Worm (Caenorhabditis elegans) whole organism, mixed stage, embryonic: Measurements from ENCODE around the gene F09F9.2.

Source experiments
- M03D4.4 ChIP-seq: sonication (generic microtip); optimal IDR thresholded peaks from 2 replicates; lab custom pipeline; 2017; ENCODE audit warnings: mild to moderate bottlenecking, missing genetic modification characterization, missing compliant biosample characterization
- bed-3 ChIP-seq: fragments of 200-800 bp; sonication (Bioruptor generic); optimal IDR thresholded peaks from 3 replicates; lab custom pipeline; 2018; ENCODE audit warnings: mild to moderate bottlenecking, missing genetic modification characterization, moderate library complexity, missing compliant biosample characterization
- ceh-39 ChIP-seq: fragments of 150-350 bp; optimal IDR thresholded peaks from 2 replicates; lab custom pipeline; 2014; ENCODE audit warnings: missing biosample characterization, missing genetic modification characterization
- ceh-43 ChIP-seq: fragments of 200-800 bp; sonication (Bioruptor generic); optimal IDR thresholded peaks from 2 replicates; lab custom pipeline; 2018; ENCODE audit warnings: mild to moderate bottlenecking, missing genetic modification characterization, moderate library complexity, missing compliant biosample characterization
- ceh-83 ChIP-seq: fragments of 200-800 bp; sonication (Bioruptor generic); optimal IDR thresholded peaks from 2 replicates; lab custom pipeline; 2018; ENCODE audit warnings: mild to moderate bottlenecking, missing genetic modification characterization, missing compliant biosample characterization
- ces-1 ChIP-seq: fragments of 150-350 bp; optimal IDR thresholded peaks from 2 replicates; lab custom pipeline; 2014; ENCODE audit warnings: missing biosample characterization, missing genetic modification reagents, missing genetic modification characterization
- cnd-1 ChIP-seq: fragments of 200-800 bp; sonication (Bioruptor generic); optimal IDR thresholded peaks from 2 replicates; lab custom pipeline; 2018; ENCODE audit warnings: mild to moderate bottlenecking, missing genetic modification characterization, missing compliant biosample characterization
- elt-3 ChIP-seq: fragments of 150-350 bp; optimal IDR thresholded peaks from 2 replicates; lab custom pipeline; 2014; ENCODE audit warnings: missing biosample characterization, missing genetic modification characterization
- flh-1 ChIP-seq: fragments of 200-800 bp; sonication (Bioruptor generic); optimal IDR thresholded peaks from 2 replicates; lab custom pipeline; 2018; ENCODE audit warnings: mild to moderate bottlenecking, missing genetic modification characterization, moderate library complexity, missing compliant biosample characterization
- ham-2 ChIP-seq: fragments of 200-800 bp; sonication (Bioruptor generic); optimal IDR thresholded peaks from 2 replicates; lab custom pipeline; 2018; ENCODE audit warnings: mild to moderate bottlenecking, missing genetic modification characterization, missing compliant biosample characterization
- hlh-1 ChIP-seq: fragments of 150-350 bp; optimal IDR thresholded peaks from 2 replicates; lab custom pipeline; 2014; ENCODE audit warnings: missing biosample characterization, missing genetic modification reagents, missing genetic modification characterization
- lin-13 ChIP-seq: fragments of 150-350 bp; optimal IDR thresholded peaks from 2 replicates; lab custom pipeline; 2014; ENCODE audit warnings: missing biosample characterization, missing genetic modification characterization
- lin-32 ChIP-seq: fragments of 200-800 bp; sonication (Bioruptor generic); optimal IDR thresholded peaks from 2 replicates; lab custom pipeline; 2018; ENCODE audit warnings: mild to moderate bottlenecking, missing genetic modification characterization, missing compliant biosample characterization
- lsy-2 ChIP-seq: fragments of 150-350 bp; optimal IDR thresholded peaks from 2 replicates; lab custom pipeline; 2014; ENCODE audit warnings: missing biosample characterization, missing genetic modification characterization
- mab-5 ChIP-seq: fragments of 150-350 bp; optimal IDR thresholded peaks from 2 replicates; lab custom pipeline; 2014; ENCODE audit warnings: missing biosample characterization, missing genetic modification characterization
- nhr-12 ChIP-seq: fragments of 150-350 bp; optimal IDR thresholded peaks from 2 replicates; lab custom pipeline; 2014; ENCODE audit warnings: missing biosample characterization, missing genetic modification characterization
- nhr-2 ChIP-seq: fragments of 150-350 bp; optimal IDR thresholded peaks from 2 replicates; lab custom pipeline; 2014; ENCODE audit warnings: missing biosample characterization, missing genetic modification characterization
- nhr-237 ChIP-seq: fragments of 150-350 bp; optimal IDR thresholded peaks from 2 replicates; lab custom pipeline; 2014; ENCODE audit warnings: missing biosample characterization, missing genetic modification characterization
- nhr-28 ChIP-seq: fragments of 150-350 bp; optimal IDR thresholded peaks from 2 replicates; lab custom pipeline; 2014; ENCODE audit warnings: missing biosample characterization, missing genetic modification characterization
- pha-4 ChIP-seq: fragments of 150-350 bp; optimal IDR thresholded peaks from 2 replicates; lab custom pipeline; 2018; ENCODE audit warnings: missing biosample characterization, missing genetic modification reagents, missing genetic modification characterization
- sem-2 ChIP-seq: fragments of 200-800 bp; sonication (Bioruptor generic); optimal IDR thresholded peaks from 2 replicates; lab custom pipeline; 2018; ENCODE audit warnings: mild to moderate bottlenecking, missing genetic modification characterization, missing compliant biosample characterization
- snpc-4 ChIP-seq: fragments of 150-350 bp; optimal IDR thresholded peaks from 2 replicates; lab custom pipeline; 2014; ENCODE audit warnings: missing biosample characterization, missing genetic modification characterization
- sptf-1 ChIP-seq: sonication (generic microtip); optimal IDR thresholded peaks from 2 replicates; lab custom pipeline; 2017; ENCODE audit warnings: mild to moderate bottlenecking, missing genetic modification characterization, moderate library complexity, missing compliant biosample characterization
- tbx-8 ChIP-seq: fragments of 200-800 bp; sonication (Bioruptor generic); optimal IDR thresholded peaks from 2 replicates; lab custom pipeline; 2018; ENCODE audit warnings: mild to moderate bottlenecking, missing genetic modification characterization, moderate library complexity, missing compliant biosample characterization
- unc-120 ChIP-seq: sonication (generic microtip); optimal IDR thresholded peaks from 2 replicates; lab custom pipeline; 2017; ENCODE audit warnings: missing genetic modification characterization, missing compliant biosample characterization; ENCODE audit not compliant: poor library complexity, severe bottlenecking
- unc-39 ChIP-seq: fragments of 150-350 bp; optimal IDR thresholded peaks from 2 replicates; lab custom pipeline; 2014; ENCODE audit warnings: missing biosample characterization, missing genetic modification characterization
- unc-62 ChIP-seq: fragments of 150-350 bp; optimal IDR thresholded peaks from 2 replicates; lab custom pipeline; 2014; ENCODE audit warnings: missing biosample characterization, missing genetic modification reagents, missing genetic modification characterization
- zip-8 ChIP-seq: fragments of 150-350 bp; optimal IDR thresholded peaks from 2 replicates; lab custom pipeline; 2014; ENCODE audit warnings: missing biosample characterization, missing genetic modification characterization
- ztf-11 ChIP-seq: fragments of 150-350 bp; optimal IDR thresholded peaks from 2 replicates; lab custom pipeline; 2014; ENCODE audit warnings: missing biosample characterization, missing genetic modification characterization

The F09F9.2 gene

ce11 chrX:4079264-4079663 is 32.0 kb downstream of the F09F9.2 start, which contains the start of gene T06F4.1:
TSS of gene T06F4.1 (minus strand) at chrX:4079364.
- TF ChIP-seq cnd-1 = no peak
- TF ChIP-seq hlh-1 (tag; lab: Kevin White, UChicago) = no peak
- TF ChIP-seq zip-8 (tag; lab: Kevin White, UChicago) = no peak
- TF ChIP-seq sem-2 (GFP tag; lab: Kevin White, UChicago) = no peak
- no peak for TF ChIP-seq ceh-83
- TF ChIP-seq ztf-11 (tag; lab: Kevin White, UChicago) = no peak
- no peak for TF ChIP-seq lsy-2
- TF ChIP-seq ces-1 (GFP tag; lab: Kevin White, UChicago) = no peak
- no peak for TF ChIP-seq nhr-12
- TF ChIP-seq tbx-8 (GFP tag; lab: Kevin White, UChicago) = no peak
- TF ChIP-seq ham-2 = no peak
- TF ChIP-seq elt-3 (tag; lab: Kevin White, UChicago) = no peak
- no peak for TF ChIP-seq lin-13 (tag; lab: Kevin White, UChicago)
- TF ChIP-seq lin-32 (GFP tag; lab: Kevin White, UChicago) = no peak
- no peak for TF ChIP-seq snpc-4 (tag; lab: Kevin White, UChicago)
- no peak for TF ChIP-seq unc-62 (GFP tag; lab: Kevin White, UChicago)
- TF ChIP-seq mab-5 = no peak
- no peak for TF ChIP-seq pha-4 (tag; lab: Kevin White, UChicago)

- TF ChIP-seq lsy-2 = no peak
- TF ChIP-seq hlh-1 (tag; lab: Kevin White, UChicago) = peak; percentile 58
- peak; percentile 52 for TF ChIP-seq unc-62 (GFP tag; lab: Kevin White, UChicago)
- TF ChIP-seq nhr-237 = no peak
Observed at ce11 chrX:4075934-4076333, 35.3 kb downstream of the F09F9.2 start.

DNA sequence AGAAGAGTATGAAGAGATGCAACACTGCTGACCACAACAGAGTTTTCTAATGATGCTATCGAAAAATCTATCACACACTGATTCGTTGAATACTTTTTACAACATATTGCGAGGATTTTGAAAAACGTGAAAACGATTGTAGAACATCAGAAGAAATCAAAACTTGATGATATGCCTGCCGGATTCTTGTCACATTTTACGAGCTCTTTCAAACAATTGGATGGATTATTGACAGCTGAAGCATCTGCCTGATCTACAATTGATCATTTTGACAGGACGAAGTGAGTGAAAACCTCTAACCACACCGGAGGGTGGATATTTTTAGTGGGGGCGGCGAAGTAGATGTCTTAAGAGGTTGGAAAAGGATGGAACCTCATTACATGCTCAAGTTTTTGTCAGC is 38.7 kb downstream of the F09F9.2 start:
- peak; percentile 92 for TF ChIP-seq unc-62 (GFP tag; lab: Kevin White, UChicago)
- no peak for TF ChIP-seq M03D4.4 (tag; lab: Kevin White, UChicago)
- TF ChIP-seq ces-1 (GFP tag; lab: Kevin White, UChicago) = no peak

ce11 chrX:4068180-4068579 is 43.1 kb downstream of the F09F9.2 start:
- TF ChIP-seq ham-2 (no peak), elt-3 (tag; lab: Kevin White, UChicago) (no peak), unc-120 (peak; percentile 17), hlh-1 (tag; lab: Kevin White, UChicago) (peak; percentile 54), unc-62 (GFP tag; lab: Kevin White, UChicago) (peak; percentile 90)

ce11 chrX:4061968-4062367 is 49.3 kb downstream of the F09F9.2 start:
- TF ChIP-seq nhr-237 = no peak
- no peak for TF ChIP-seq nhr-2 (tag; lab: Kevin White, UChicago)
- TF ChIP-seq sptf-1 (tag; lab: Kevin White, UChicago) = no peak
- TF ChIP-seq ceh-43 = no peak
- TF ChIP-seq unc-62 (GFP tag; lab: Kevin White, UChicago) = no peak
- TF ChIP-seq ceh-39 (tag; lab: Kevin White, UChicago) = no peak
- TF ChIP-seq flh-1 (GFP tag; lab: Kevin White, UChicago) = no peak
- no peak for TF ChIP-seq bed-3 (GFP tag; lab: Kevin White, UChicago)
- TF ChIP-seq unc-120 = no peak
- TF ChIP-seq ham-2 = no peak
- TF ChIP-seq ztf-11 (tag; lab: Kevin White, UChicago) = no peak
- no peak for TF ChIP-seq unc-39
- TF ChIP-seq nhr-28 (tag; lab: Kevin White, UChicago) = no peak
- no peak for TF ChIP-seq lsy-2
- TF ChIP-seq lin-13 (tag; lab: Kevin White, UChicago) = no peak
